Fruit fly (Drosophila melanogaster) whole organism, wandering third instar larva: Measurements from ENCODE around the gene CG13244.

Experiments used
- Abd-B ChIP-seq: fragments of >200 bp; optimal IDR thresholded peaks from 2 replicates; lab custom pipeline; 2017; ENCODE audit warnings: missing biosample characterization, missing genetic modification characterization
- Dfd ChIP-seq: fragments of >200 bp; optimal IDR thresholded peaks from 2 replicates; lab custom pipeline; 2017; ENCODE audit warnings: missing biosample characterization, missing genetic modification characterization
- Myc ChIP-seq: fragments of >200 bp; optimal IDR thresholded peaks from 2 replicates; lab custom pipeline; 2017
- Rel ChIP-seq, 2 experiments: fragments of 200-800 bp; sonication (Bioruptor generic) in 1 of 2; optimal IDR thresholded peaks; 2 replicates in 1 of 2; 3 replicates in 1 of 2; lab custom pipeline; 2016 to 2019; ENCODE audit warnings: mild to moderate bottlenecking in 2 of 2, missing biosample characterization in 2 of 2, missing genetic modification characterization in 2 of 2, moderate library complexity in 1 of 2
- sage ChIP-seq: fragments of 200-800 bp; sonication (Bioruptor generic); optimal IDR thresholded peaks from 2 replicates; lab custom pipeline; 2016; ENCODE audit warnings: missing biosample characterization, mild to moderate bottlenecking, missing genetic modification characterization

DNA sequence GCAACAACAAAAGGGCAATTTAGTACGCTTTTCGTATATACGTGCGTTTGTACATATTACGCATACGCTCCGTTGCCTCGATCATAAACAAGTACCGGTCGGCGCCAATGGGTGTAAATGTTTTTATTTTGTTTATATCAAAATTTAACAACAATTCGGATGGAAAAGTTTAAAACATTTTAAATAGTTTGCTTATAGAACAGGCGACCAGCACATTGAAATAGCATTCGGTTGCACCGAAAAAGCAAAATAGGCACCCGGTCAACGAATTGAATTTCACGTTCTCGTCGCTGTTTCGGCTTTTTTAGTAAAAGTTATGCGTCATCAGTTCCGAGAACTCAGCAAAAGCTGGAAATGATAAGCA lies 3.0 kb upstream of the CG13244 start:
- TF ChIP-seq Dfd (no peak), Abd-B (GFP tag; lab: Kevin White, UChicago) (no peak), Rel (GFP tag; optimal IDR thresholded peaks at IDR 0.05; lab: Kevin White, UChicago) (peak; percentile 73), Rel (tag; optimal IDR thresholded peaks at IDR 0.05; lab: Kevin White, UChicago) (no peak), sage (GFP tag; lab: Kevin White, UChicago) (no peak), Myc (lab: Kevin White, UChicago) (no peak)
